Fruit fly (Drosophila melanogaster): Measurements from ENCODE around the gene Adi1.
A peak's percentile ranks its signal among the peaks of the same experiment; 100 is the strongest.

The Adi1 gene

DNA sequence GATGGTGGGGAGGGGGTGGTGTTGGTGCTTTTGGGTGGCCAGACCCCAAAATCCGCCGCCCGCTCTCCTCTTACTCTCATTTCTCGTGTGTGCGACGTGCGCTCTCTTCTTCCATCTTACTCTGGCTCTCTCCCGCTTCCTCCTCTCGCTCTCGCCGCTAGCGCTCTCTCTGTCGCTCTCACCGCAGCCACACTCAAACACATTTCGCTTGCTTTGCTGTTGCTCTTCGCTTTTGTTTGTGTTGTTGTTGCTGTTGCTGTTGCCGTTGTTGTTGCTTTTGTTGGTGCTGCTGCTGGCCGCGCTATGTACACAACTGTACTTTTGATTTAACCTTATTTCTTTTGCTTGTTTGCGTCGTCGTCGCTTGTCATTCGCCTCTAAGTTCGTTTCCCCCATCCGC lies 18.6 kb downstream of the Adi1 start (continued):
- no peak for TF ChIP-seq CG12104 (GFP tag; optimal IDR thresholded peaks at IDR 0.05)
- TF ChIP-seq row (GFP tag; IDR thresholded peaks at IDR 0.05) = peak; percentile 23; the same call in 1 of the 3 replicates
- no peak for TF ChIP-seq CG15011 (GFP tag; optimal IDR thresholded peaks at IDR 0.05)
- TF ChIP-seq CkIIα-i1 (GFP tag; IDR thresholded peaks at IDR 0.05) = no peak
- TF ChIP-seq CG15601 (tag; optimal IDR thresholded peaks at IDR 0.05) = no peak
- no peak for TF ChIP-seq Mad (GFP tag; optimal IDR thresholded peaks at IDR 0.05)
- peak; percentile 67 for TF ChIP-seq Aef1 (GFP tag; IDR thresholded peaks at IDR 0.05)
- TF ChIP-seq E2f1 (GFP tag; IDR thresholded peaks at IDR 0.05) = no peak
- no peak for TF ChIP-seq CG2202 (tag; optimal IDR thresholded peaks at IDR 0.05)
- TF ChIP-seq sens (GFP tag) = peak; percentile 69
- peak; percentile 87 for TF ChIP-seq CG1832 (GFP tag; optimal IDR thresholded peaks at IDR 0.05)
- TF ChIP-seq CG11695 (GFP tag; IDR thresholded peaks at IDR 0.05) = 0 out of 3 replicates have a peak, but pooled peaks have one; percentile 7
- TF ChIP-seq Adf1 (GFP tag; IDR thresholded peaks at IDR 0.05) = peak; percentile 64; the same call in 1 of the 2 replicates
- peak; percentile 30 for TF ChIP-seq ATbp (GFP tag; optimal IDR thresholded peaks at IDR 0.05)
- TF ChIP-seq ERR (GFP tag; optimal IDR thresholded peaks at IDR 0.05) = peak; percentile 11
- TF ChIP-seq tap (tag; optimal IDR thresholded peaks at IDR 0.05) = no peak
- no peak for TF ChIP-seq Dp (GFP tag; optimal IDR thresholded peaks at IDR 0.05)
- TF ChIP-seq eyg (GFP tag; optimal IDR thresholded peaks at IDR 0.05) = no peak
- TF ChIP-seq CG32532 (GFP tag; IDR thresholded peaks at IDR 0.05) = peak; percentile 76; the same call in 1 of the 2 replicates
- no peak for TF ChIP-seq CG11247 (GFP tag; IDR thresholded peaks at IDR 0.05)
- no peak for TF ChIP-seq CG3163 (GFP tag; optimal IDR thresholded peaks at IDR 0.05)
- TF ChIP-seq CG7357 (GFP tag; IDR thresholded peaks at IDR 0.05) = no peak
- no peak for TF ChIP-seq CG11723 (GFP tag; optimal IDR thresholded peaks at IDR 0.05)
- no peak for TF ChIP-seq gsb (GFP tag; IDR thresholded peaks at IDR 0.05)
- TF ChIP-seq C15 (GFP tag; IDR thresholded peaks at IDR 0.05) = no peak
- TF ChIP-seq Dek (tag; optimal IDR thresholded peaks at IDR 0.05) = no peak
- TF ChIP-seq CG34422 (GFP tag; IDR thresholded peaks at IDR 0.05) = no peak
- no peak for TF ChIP-seq CG7745 (tag; optimal IDR thresholded peaks at IDR 0.05)
- TF ChIP-seq lmd (GFP tag; IDR thresholded peaks at IDR 0.05) = no peak
- TF ChIP-seq Hr51 (GFP tag; optimal IDR thresholded peaks at IDR 0.05) = no peak
- TF ChIP-seq ttk (GFP tag; IDR thresholded peaks at IDR 0.05) = no peak
- TF ChIP-seq Lhr (GFP tag; optimal IDR thresholded peaks at IDR 0.05) = no peak
- no peak for TF ChIP-seq zen2 (GFP tag; IDR thresholded peaks at IDR 0.05; ENCODE audit: partially characterized antibody)
- TF ChIP-seq gcm (GFP tag; optimal IDR thresholded peaks at IDR 0.05) = no peak
- TF ChIP-seq caup (GFP tag; optimal IDR thresholded peaks at IDR 0.05; ENCODE audit: severe bottlenecking) = no peak
- no peak for TF ChIP-seq PHDP (tag; optimal IDR thresholded peaks at IDR 0.05)
- TF ChIP-seq cad (GFP tag; optimal IDR thresholded peaks at IDR 0.05) = no peak
- no peak for TF ChIP-seq CG14050 (GFP tag; IDR thresholded peaks at IDR 0.05)
- TF ChIP-seq dmrt99B (tag; optimal IDR thresholded peaks at IDR 0.05) = no peak
- no peak for TF ChIP-seq CG2199 (GFP tag; IDR thresholded peaks at IDR 0.05)
- no peak for TF ChIP-seq Ssrp (tag; optimal IDR thresholded peaks at IDR 0.05)
- no peak for TF ChIP-seq CG11456 (GFP tag; IDR thresholded peaks at IDR 0.05)
- TF ChIP-seq YL-1 (GFP tag; optimal IDR thresholded peaks at IDR 0.05) = no peak
- TF ChIP-seq Deaf1 (tag; optimal IDR thresholded peaks at IDR 0.05) = peak; percentile 13
- peak; percentile 90 for TF ChIP-seq yki (optimal IDR thresholded peaks at IDR 0.05)
- no peak for TF ChIP-seq Hr3 (GFP tag; optimal IDR thresholded peaks at IDR 0.05)
- no peak for TF ChIP-seq ac (GFP tag; optimal IDR thresholded peaks at IDR 0.05)
- no peak for TF ChIP-seq Sox102F (GFP tag; optimal IDR thresholded peaks at IDR 0.05)
- TF ChIP-seq gcm2 (GFP tag; optimal IDR thresholded peaks at IDR 0.05) = no peak
- no peak for TF ChIP-seq CG6254 (GFP tag; optimal IDR thresholded peaks at IDR 0.05)
- TF ChIP-seq CG13296 (GFP tag; optimal IDR thresholded peaks at IDR 0.05) = no peak
- TF ChIP-seq CG11085 (GFP tag; IDR thresholded peaks at IDR 0.05) = no peak
